Fruit fly (Drosophila melanogaster): Measurements from ENCODE around the gene CG31279.

The CG31279 gene

dm6 chr3R:16432665-16433065 is 2.2 kb downstream of the CG31279 start, which contains the start of gene Fntb (continued):
- no peak for TF ChIP-seq HLHmδ (GFP tag; optimal IDR thresholded peaks at IDR 0.05)
- no peak for TF ChIP-seq otp (GFP tag; IDR thresholded peaks at IDR 0.05)
- peak in 1 of 3 experiments; percentile 60 for TF ChIP-seq lola (GFP tag; optimal IDR thresholded peaks at IDR 0.05)
- peak; percentile 79 for TF ChIP-seq CG17359 (tag; optimal IDR thresholded peaks at IDR 0.05)
- peak; percentile 88 for TF ChIP-seq CG17361 (GFP tag; IDR thresholded peaks at IDR 0.05)
- TF ChIP-seq ash1 (GFP tag; optimal IDR thresholded peaks at IDR 0.05), result no peak
- TF ChIP-seq CG1832 (GFP tag; optimal IDR thresholded peaks at IDR 0.05), result no peak
- TF ChIP-seq cwo (GFP tag; optimal IDR thresholded peaks at IDR 0.05), result peak; percentile 31
- no peak for TF ChIP-seq CG8359 (GFP tag; optimal IDR thresholded peaks at IDR 0.05; ENCODE audit: borderline replicate concordance)
- no peak for TF ChIP-seq vnd (GFP tag; IDR thresholded peaks at IDR 0.05; ENCODE audit: partially characterized antibody)
- no peak for TF ChIP-seq MTF-1 (GFP tag; optimal IDR thresholded peaks at IDR 0.05; ENCODE audit: borderline replicate concordance)
- TF ChIP-seq stc (GFP tag; IDR thresholded peaks at IDR 0.05), result no peak
- TF ChIP-seq pho (GFP tag; optimal IDR thresholded peaks at IDR 0.05), result peak; percentile 20
- peak; percentile 66 for TF ChIP-seq CG9817 (tag; optimal IDR thresholded peaks at IDR 0.05)
- TF ChIP-seq Rx (GFP tag; IDR thresholded peaks at IDR 0.05), result no peak
- peak; percentile 70 for TF ChIP-seq CG1233 (GFP tag; optimal IDR thresholded peaks at IDR 0.05)
- TF ChIP-seq NfI (GFP tag; optimal IDR thresholded peaks at IDR 0.05), result peak; percentile 55
- no peak for TF ChIP-seq p53 (GFP tag; optimal IDR thresholded peaks at IDR 0.05)
- TF ChIP-seq corto (GFP tag; optimal IDR thresholded peaks at IDR 0.05), result no peak
- no peak for TF ChIP-seq pita (GFP tag; optimal IDR thresholded peaks at IDR 0.05)
- TF ChIP-seq C15 (GFP tag; IDR thresholded peaks at IDR 0.05), result no peak
- TF ChIP-seq phol (tag; optimal IDR thresholded peaks at IDR 0.05), result peak; percentile 83
- no peak for TF ChIP-seq pum (GFP tag; optimal IDR thresholded peaks at IDR 0.05)
- TF ChIP-seq CG1529 (GFP tag; optimal IDR thresholded peaks at IDR 0.05), result peak; percentile 38
- no peak for TF ChIP-seq tx (GFP tag; optimal IDR thresholded peaks at IDR 0.05)
- TF ChIP-seq CG10654 (GFP tag; optimal IDR thresholded peaks at IDR 0.05), result peak; percentile 67
- peak; percentile 78 for TF ChIP-seq Fer3 (tag; optimal IDR thresholded peaks at IDR 0.05)
- 0 out of 2 replicates have a peak, but pooled peaks have one; percentile 38 for TF ChIP-seq CG17328 (GFP tag; IDR thresholded peaks at IDR 0.05)
- peak; percentile 48 for TF ChIP-seq Bteb2 (GFP tag; optimal IDR thresholded peaks at IDR 0.05)
- peak; percentile 63 for TF ChIP-seq Chrac-16 (GFP tag; optimal IDR thresholded peaks at IDR 0.05)
- TF ChIP-seq CG8281 (tag; optimal IDR thresholded peaks at IDR 0.05), result no peak
- TF ChIP-seq CG2875 (GFP tag; optimal IDR thresholded peaks at IDR 0.05), result peak; percentile 44
- TF ChIP-seq CG15269 (tag; optimal IDR thresholded peaks at IDR 0.05), result no peak
- no peak for TF ChIP-seq Stat92E (GFP tag; optimal IDR thresholded peaks at IDR 0.05)
- TF ChIP-seq CG33213 (GFP tag; optimal IDR thresholded peaks at IDR 0.05), result no peak
- TF ChIP-seq mld (GFP tag; IDR thresholded peaks at IDR 0.05; ENCODE audit: partially characterized antibody), result no peak
- no peak for TF ChIP-seq tio (GFP tag; optimal IDR thresholded peaks at IDR 0.05)
- TF ChIP-seq CG6654 (GFP tag; optimal IDR thresholded peaks at IDR 0.05), result no peak
- no peak for TF ChIP-seq CG9876 (GFP tag; optimal IDR thresholded peaks at IDR 0.05)
- TF ChIP-seq twi (tag; optimal IDR thresholded peaks at IDR 0.05), result peak; percentile 46
- no peak for TF ChIP-seq Nf-YA (GFP tag; IDR thresholded peaks at IDR 0.05)
- peak; percentile 26 for TF ChIP-seq NK7.1 (GFP tag; optimal IDR thresholded peaks at IDR 0.05)
- TF ChIP-seq CG31224 (GFP tag; IDR thresholded peaks at IDR 0.05), result no peak
- TF ChIP-seq CG4424 (GFP tag; optimal IDR thresholded peaks at IDR 0.05), result peak; percentile 68
- TF ChIP-seq CG15073 (GFP tag; optimal IDR thresholded peaks at IDR 0.05), result peak; percentile 13
- peak; percentile 51 for TF ChIP-seq CG18764 (GFP tag; optimal IDR thresholded peaks at IDR 0.05)
- peak; percentile 58 for TF ChIP-seq CG8388 (GFP tag; optimal IDR thresholded peaks at IDR 0.05)
- peak; percentile 68 for TF ChIP-seq CG15514 (GFP tag; optimal IDR thresholded peaks at IDR 0.05)
- TF ChIP-seq Eip74EF (GFP tag; optimal IDR thresholded peaks at IDR 0.05), result no peak
- no peak for TF ChIP-seq Doc2 (GFP tag; IDR thresholded peaks at IDR 0.05)

Measured in whole organism, embryonic.